Worm (Caenorhabditis elegans) whole organism, mixed stage, embryonic: ENCODE measurements around the gene Y71H2AM.14.
A peak's percentile ranks its signal among the peaks of the same experiment; 100 is the strongest.

ENCODE experiments used
- M03D4.4 ChIP-seq: sonication (generic microtip); optimal IDR thresholded peaks from 2 replicates; lab custom pipeline; 2017; ENCODE audit warnings: mild to moderate bottlenecking, missing genetic modification characterization, missing compliant biosample characterization
- bed-3 ChIP-seq: fragments of 200-800 bp; sonication (Bioruptor generic); optimal IDR thresholded peaks from 3 replicates; lab custom pipeline; 2018; ENCODE audit warnings: mild to moderate bottlenecking, missing genetic modification characterization, moderate library complexity, missing compliant biosample characterization
- ceh-39 ChIP-seq: fragments of 150-350 bp; optimal IDR thresholded peaks from 2 replicates; lab custom pipeline; 2014; ENCODE audit warnings: missing biosample characterization, missing genetic modification characterization
- ces-1 ChIP-seq: fragments of 150-350 bp; optimal IDR thresholded peaks from 2 replicates; lab custom pipeline; 2014; ENCODE audit warnings: missing biosample characterization, missing genetic modification reagents, missing genetic modification characterization
- cnd-1 ChIP-seq: fragments of 200-800 bp; sonication (Bioruptor generic); optimal IDR thresholded peaks from 2 replicates; lab custom pipeline; 2018; ENCODE audit warnings: mild to moderate bottlenecking, missing genetic modification characterization, missing compliant biosample characterization
- drap-1 ChIP-seq: fragments of 200-800 bp; sonication (Bioruptor generic); optimal IDR thresholded peaks from 3 replicates; lab custom pipeline; 2018; ENCODE audit warnings: mild to moderate bottlenecking, missing genetic modification characterization, missing compliant biosample characterization
- elt-1 ChIP-seq: sonication (generic microtip); optimal IDR thresholded peaks from 2 replicates; lab custom pipeline; 2017; ENCODE audit warnings: missing genetic modification characterization, mild to moderate bottlenecking, missing compliant biosample characterization, antibody characterized with exemption, moderate library complexity, borderline replicate concordance; ENCODE audit not compliant: insufficient read depth
- elt-3 ChIP-seq: fragments of 150-350 bp; optimal IDR thresholded peaks from 2 replicates; lab custom pipeline; 2014; ENCODE audit warnings: missing biosample characterization, missing genetic modification characterization
- flh-1 ChIP-seq: fragments of 200-800 bp; sonication (Bioruptor generic); optimal IDR thresholded peaks from 2 replicates; lab custom pipeline; 2018; ENCODE audit warnings: mild to moderate bottlenecking, missing genetic modification characterization, moderate library complexity, missing compliant biosample characterization
- ham-2 ChIP-seq: fragments of 200-800 bp; sonication (Bioruptor generic); optimal IDR thresholded peaks from 2 replicates; lab custom pipeline; 2018; ENCODE audit warnings: mild to moderate bottlenecking, missing genetic modification characterization, missing compliant biosample characterization
- lin-13 ChIP-seq: fragments of 150-350 bp; optimal IDR thresholded peaks from 2 replicates; lab custom pipeline; 2014; ENCODE audit warnings: missing biosample characterization, missing genetic modification characterization
- lin-32 ChIP-seq: fragments of 200-800 bp; sonication (Bioruptor generic); optimal IDR thresholded peaks from 2 replicates; lab custom pipeline; 2018; ENCODE audit warnings: mild to moderate bottlenecking, missing genetic modification characterization, missing compliant biosample characterization
- lsy-2 ChIP-seq: fragments of 150-350 bp; optimal IDR thresholded peaks from 2 replicates; lab custom pipeline; 2014; ENCODE audit warnings: missing biosample characterization, missing genetic modification characterization
- mab-5 ChIP-seq: fragments of 150-350 bp; optimal IDR thresholded peaks from 2 replicates; lab custom pipeline; 2014; ENCODE audit warnings: missing biosample characterization, missing genetic modification characterization
- mep-1 ChIP-seq: fragments of 150-350 bp; optimal IDR thresholded peaks from 2 replicates; lab custom pipeline; 2017; ENCODE audit warnings: missing biosample characterization, missing genetic modification reagents, missing genetic modification characterization, inconsistent platforms
- mls-2 ChIP-seq: sonication (generic microtip); optimal IDR thresholded peaks from 2 replicates; lab custom pipeline; 2016; ENCODE audit warnings: mild to moderate bottlenecking, missing genetic modification characterization, moderate library complexity, missing compliant biosample characterization
- nhr-12 ChIP-seq: fragments of 150-350 bp; optimal IDR thresholded peaks from 2 replicates; lab custom pipeline; 2014; ENCODE audit warnings: missing biosample characterization, missing genetic modification characterization
- nhr-2 ChIP-seq: fragments of 150-350 bp; optimal IDR thresholded peaks from 2 replicates; lab custom pipeline; 2014; ENCODE audit warnings: missing biosample characterization, missing genetic modification characterization
- nhr-237 ChIP-seq: fragments of 150-350 bp; optimal IDR thresholded peaks from 2 replicates; lab custom pipeline; 2014; ENCODE audit warnings: missing biosample characterization, missing genetic modification characterization
- nhr-28 ChIP-seq: fragments of 150-350 bp; optimal IDR thresholded peaks from 2 replicates; lab custom pipeline; 2014; ENCODE audit warnings: missing biosample characterization, missing genetic modification characterization
- nhr-76 ChIP-seq: sonication (generic microtip); optimal IDR thresholded peaks from 2 replicates; lab custom pipeline; 2017; ENCODE audit warnings: missing biosample characterization, missing genetic modification characterization
- pha-4 ChIP-seq: fragments of 150-350 bp; optimal IDR thresholded peaks from 2 replicates; lab custom pipeline; 2018; ENCODE audit warnings: missing biosample characterization, missing genetic modification reagents, missing genetic modification characterization
- sem-2 ChIP-seq: fragments of 200-800 bp; sonication (Bioruptor generic); optimal IDR thresholded peaks from 2 replicates; lab custom pipeline; 2018; ENCODE audit warnings: mild to moderate bottlenecking, missing genetic modification characterization, missing compliant biosample characterization
- snpc-4 ChIP-seq: fragments of 150-350 bp; optimal IDR thresholded peaks from 2 replicates; lab custom pipeline; 2014; ENCODE audit warnings: missing biosample characterization, missing genetic modification characterization
- sptf-1 ChIP-seq: sonication (generic microtip); optimal IDR thresholded peaks from 2 replicates; lab custom pipeline; 2017; ENCODE audit warnings: mild to moderate bottlenecking, missing genetic modification characterization, moderate library complexity, missing compliant biosample characterization
- unc-120 ChIP-seq: sonication (generic microtip); optimal IDR thresholded peaks from 2 replicates; lab custom pipeline; 2017; ENCODE audit warnings: missing genetic modification characterization, missing compliant biosample characterization; ENCODE audit not compliant: poor library complexity, severe bottlenecking
- unc-39 ChIP-seq: fragments of 150-350 bp; optimal IDR thresholded peaks from 2 replicates; lab custom pipeline; 2014; ENCODE audit warnings: missing biosample characterization, missing genetic modification characterization
- unc-62 ChIP-seq: fragments of 150-350 bp; optimal IDR thresholded peaks from 2 replicates; lab custom pipeline; 2014; ENCODE audit warnings: missing biosample characterization, missing genetic modification reagents, missing genetic modification characterization
- zip-8 ChIP-seq: fragments of 150-350 bp; optimal IDR thresholded peaks from 2 replicates; lab custom pipeline; 2014; ENCODE audit warnings: missing biosample characterization, missing genetic modification characterization
- ztf-11 ChIP-seq: fragments of 150-350 bp; optimal IDR thresholded peaks from 2 replicates; lab custom pipeline; 2014; ENCODE audit warnings: missing biosample characterization, missing genetic modification characterization

The Y71H2AM.14 gene

DNA sequence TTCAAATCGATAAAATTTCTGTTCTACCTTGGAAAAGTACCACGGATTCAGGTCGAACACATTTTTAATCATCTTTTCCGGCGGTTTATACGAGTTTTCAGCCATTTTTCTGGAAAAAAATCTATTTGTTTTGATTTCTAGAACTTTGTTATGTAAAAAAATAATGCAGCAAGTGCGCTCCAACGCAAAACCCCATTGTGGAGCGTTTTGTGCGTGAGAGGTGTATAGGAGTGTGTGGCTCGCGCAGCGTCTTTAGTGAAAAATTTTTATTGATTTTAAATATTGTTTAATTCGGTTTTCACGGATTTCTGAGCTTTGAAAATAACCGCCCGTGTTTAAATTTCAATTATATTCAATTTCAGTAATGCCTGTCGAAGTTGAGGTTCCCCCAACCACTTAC lies 39.4 kb upstream of the Y71H2AM.14 start, which contains the start of gene Y71H2AM.20 (continued):
- TF ChIP-seq nhr-12 (tag; lab: Kevin White, UChicago) (no peak), lin-32 (GFP tag; lab: Kevin White, UChicago) (peak; percentile 20), unc-120 (tag; lab: Kevin White, UChicago) (peak; percentile 56), mls-2 (tag; lab: Kevin White, UChicago) (peak; percentile 80), lin-13 (tag; lab: Kevin White, UChicago) (peak; percentile 98), sem-2 (no peak), unc-39 (tag; lab: Kevin White, UChicago) (no peak), zip-8 (tag; lab: Kevin White, UChicago) (no peak), elt-1 (tag; lab: Kevin White, UChicago) (peak; percentile 3), mep-1 (tag; lab: Kevin White, UChicago) (peak; percentile 100)

DNA sequence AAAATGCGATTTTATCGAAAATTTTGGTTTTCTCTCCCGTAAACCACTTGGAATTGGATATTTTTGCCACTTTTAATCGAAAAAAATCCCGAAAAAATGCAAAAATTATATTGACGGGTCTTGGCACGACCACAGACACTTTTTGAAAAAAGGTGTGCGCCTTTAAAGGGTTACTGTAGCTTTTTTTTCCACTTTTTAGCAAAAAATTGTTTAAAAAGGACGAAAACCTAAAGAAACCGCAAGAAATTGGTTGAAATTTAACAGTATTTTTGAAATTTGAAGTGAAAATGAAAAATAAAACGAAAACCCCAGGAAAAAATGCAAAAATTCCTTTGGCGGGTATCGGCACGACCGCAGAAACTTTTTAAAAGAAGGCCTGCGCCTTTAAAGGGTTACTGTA lies 35.4 kb upstream of the Y71H2AM.14 start:
- TF ChIP-seq ztf-11 (tag; lab: Kevin White, UChicago) (no peak), sem-2 (no peak), elt-1 (tag; lab: Kevin White, UChicago) (no peak), flh-1 (GFP tag; lab: Kevin White, UChicago) (no peak), mab-5 (tag; lab: Kevin White, UChicago) (no peak), nhr-237 (no peak), mls-2 (tag; lab: Kevin White, UChicago) (no peak), zip-8 (tag; lab: Kevin White, UChicago) (no peak), drap-1 (no peak), sptf-1 (no peak), elt-3 (tag; lab: Kevin White, UChicago) (no peak), lin-32 (GFP tag; lab: Kevin White, UChicago) (no peak), lin-13 (tag; lab: Kevin White, UChicago) (no peak), nhr-76 (tag; lab: Kevin White, UChicago) (no peak), bed-3 (GFP tag; lab: Kevin White, UChicago) (no peak), ceh-39 (tag; lab: Kevin White, UChicago) (no peak), mep-1 (tag; lab: Kevin White, UChicago) (no peak), unc-62 (GFP tag; lab: Kevin White, UChicago) (no peak), nhr-2 (tag; lab: Kevin White, UChicago) (no peak), pha-4 (tag; lab: Kevin White, UChicago) (no peak)
- TF ChIP-seq, all 35 proteins: peak for 0

DNA sequence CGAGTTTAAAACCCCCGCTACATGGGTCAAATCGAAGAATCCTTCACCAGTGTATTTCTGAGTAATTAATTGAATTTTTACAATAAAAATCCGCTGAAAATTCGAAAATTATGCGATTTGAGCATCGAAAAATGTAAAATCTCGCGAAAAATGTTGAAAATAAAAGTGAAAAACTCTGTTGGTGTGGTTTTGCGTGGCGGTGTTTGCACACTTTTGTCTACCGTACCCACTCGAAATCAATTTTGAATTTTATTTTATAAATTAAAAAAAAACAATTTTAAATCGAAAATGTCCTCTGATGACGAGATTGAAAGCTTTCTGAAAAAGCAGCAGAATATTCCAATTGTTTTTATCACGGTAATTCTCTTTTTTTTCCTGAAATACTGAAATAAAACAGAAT lies 34.3 kb upstream of the Y71H2AM.14 start, which contains the start of gene Y71H2AM.6:
Gene Y71H2AM.6 (plus strand): TSS at position 264 of the 400 bp plus-strand sequence.
- TF ChIP-seq nhr-237 (peak; percentile 21), cnd-1 (no peak), flh-1 (GFP tag; lab: Kevin White, UChicago) (no peak), nhr-76 (tag; lab: Kevin White, UChicago) (no peak), lsy-2 (tag; lab: Kevin White, UChicago) (peak; percentile 98), ces-1 (GFP tag; lab: Kevin White, UChicago) (peak; percentile 79)

DNA sequence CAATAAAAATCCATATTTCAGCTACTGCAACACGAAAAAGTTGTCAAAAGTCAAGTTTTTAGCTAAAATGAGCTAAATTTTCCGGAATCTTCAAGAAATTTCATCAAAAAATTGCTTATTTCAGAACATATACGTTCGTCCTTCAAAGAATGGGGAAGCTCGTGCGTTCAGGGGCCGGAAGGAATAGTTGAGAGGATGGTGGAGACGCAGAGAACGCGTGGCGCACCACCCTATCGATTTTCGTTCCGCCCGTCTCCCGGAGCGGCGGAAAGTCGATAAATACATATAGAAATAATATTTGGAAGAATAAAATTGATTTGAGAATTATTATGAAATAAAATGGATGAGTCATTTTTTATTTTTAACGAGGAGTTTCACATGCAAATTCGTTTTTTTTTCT lies 33.8 kb upstream of the Y71H2AM.14 start:
- TF ChIP-seq nhr-28 (no peak), mls-2 (tag; lab: Kevin White, UChicago) (no peak), unc-120 (tag; lab: Kevin White, UChicago) (no peak), ces-1 (GFP tag; lab: Kevin White, UChicago) (peak; percentile 17)
- TF ChIP-seq, all 35 proteins: peak for 1

DNA sequence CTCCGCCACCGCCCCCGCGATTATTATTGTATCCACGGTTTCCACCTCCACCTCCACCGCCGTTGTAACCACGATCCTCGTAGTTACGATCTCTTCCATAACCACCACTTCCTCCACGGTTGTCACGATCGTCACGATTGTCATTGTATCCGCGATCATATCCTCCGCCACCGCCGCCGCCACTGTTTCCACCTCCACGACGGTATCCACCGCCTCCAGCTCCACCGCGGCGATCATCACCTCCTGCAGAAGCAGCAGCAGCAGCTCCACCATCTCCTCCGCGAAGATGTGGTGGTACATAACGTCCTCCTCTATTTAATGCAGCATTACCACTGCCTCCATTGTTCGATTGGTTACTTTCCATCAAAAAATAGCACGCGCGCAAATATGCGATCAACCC lies 32.2 kb upstream of the Y71H2AM.14 start, which contains the start of gene laf-1:
Gene laf-1 (minus strand): TSS at position 399 of the 400 bp plus-strand sequence.
- no peak for TF ChIP-seq lin-13 (tag; lab: Kevin White, UChicago)
- no peak for TF ChIP-seq bed-3 (GFP tag; lab: Kevin White, UChicago)
- no peak for TF ChIP-seq M03D4.4 (tag; lab: Kevin White, UChicago)
- no peak for TF ChIP-seq drap-1
- no peak for TF ChIP-seq elt-3 (tag; lab: Kevin White, UChicago)
- TF ChIP-seq snpc-4 (tag; lab: Kevin White, UChicago), result no peak
- no peak for TF ChIP-seq ham-2 (GFP tag; lab: Kevin White, UChicago)
- TF ChIP-seq elt-1 (tag; lab: Kevin White, UChicago), result no peak
- no peak for TF ChIP-seq sptf-1
- no peak for TF ChIP-seq mep-1 (tag; lab: Kevin White, UChicago)
- no peak for TF ChIP-seq ceh-39 (tag; lab: Kevin White, UChicago)
- no peak for TF ChIP-seq lsy-2 (tag; lab: Kevin White, UChicago)
- no peak for TF ChIP-seq nhr-12 (tag; lab: Kevin White, UChicago)
- TF ChIP-seq unc-39 (tag; lab: Kevin White, UChicago), result no peak
- no peak for TF ChIP-seq nhr-2 (tag; lab: Kevin White, UChicago)
- TF ChIP-seq, all 35 proteins: peak for 0
